Fruit fly (Drosophila melanogaster) whole organism, wandering third instar larva: ENCODE data around the gene CG4318.

Experiments
- Dif ChIP-seq: fragments of 200-275, 200-300 bp; sonication (Bioruptor generic); optimal IDR thresholded peaks from 2 replicates; lab custom pipeline; 2018; ENCODE audit warnings: missing biosample characterization, missing genetic modification characterization; ENCODE audit not compliant: partially characterized antibody
- GATAd ChIP-seq: sonication (Bioruptor generic); optimal IDR thresholded peaks from 2 replicates; lab custom pipeline; 2016; ENCODE audit warnings: missing biosample characterization, missing genetic modification characterization
- HLH106 ChIP-seq: fragments of 200-800 bp; optimal IDR thresholded peaks from 3 replicates; lab custom pipeline; 2019; ENCODE audit warnings: missing biosample characterization, mild to moderate bottlenecking, missing genetic modification characterization, moderate library complexity
- Hnf4 ChIP-seq: fragments of 200-800 bp; sonication (Bioruptor generic); optimal IDR thresholded peaks from 2 replicates; lab custom pipeline; 2016; ENCODE audit warnings: missing biosample characterization, mild to moderate bottlenecking, missing genetic modification characterization
- Hr78 ChIP-seq: fragments of >200 bp; optimal IDR thresholded peaks from 2 replicates; lab custom pipeline; 2017; ENCODE audit warnings: missing biosample characterization, missing genetic modification characterization
- OdsH ChIP-seq: fragments of 200-800 bp; sonication (Bioruptor generic); optimal IDR thresholded peaks from 2 replicates; lab custom pipeline; 2016; ENCODE audit warnings: missing biosample characterization, mild to moderate bottlenecking, missing genetic modification characterization
- Rel ChIP-seq, 2 experiments: fragments of 200-800 bp; sonication (Bioruptor generic) in 1 of 2; optimal IDR thresholded peaks; 2 replicates in 1 of 2; 3 replicates in 1 of 2; lab custom pipeline; 2016 to 2019; ENCODE audit warnings: mild to moderate bottlenecking in 2 of 2, missing biosample characterization in 2 of 2, missing genetic modification characterization in 2 of 2, moderate library complexity in 1 of 2
- dl ChIP-seq, 2 experiments: fragments of 175-275, 200-275 bp in 1 of 2; fragments of 200-275 bp in 1 of 2; sonication (Bioruptor generic); optimal IDR thresholded peaks; lab custom pipeline; 2018; ENCODE audit warnings: mild to moderate bottlenecking in 2 of 2, missing biosample characterization in 2 of 2, missing genetic modification characterization in 2 of 2, moderate library complexity in 2 of 2; ENCODE audit not compliant: partially characterized antibody in 2 of 2, insufficient read depth in 1 of 2
- h ChIP-seq: fragments of 200-800 bp; sonication (Bioruptor generic); optimal IDR thresholded peaks from 3 replicates; lab custom pipeline; 2016; ENCODE audit warnings: missing biosample characterization, mild to moderate bottlenecking, missing genetic modification characterization
- jim ChIP-seq: fragments of 175-275, 200-325 bp; sonication (Bioruptor generic); optimal IDR thresholded peaks from 2 replicates; lab custom pipeline; 2016; ENCODE audit warnings: missing biosample characterization, mild to moderate bottlenecking, missing genetic modification characterization
- psq ChIP-seq: fragments of 200-800 bp; sonication (Bioruptor generic); optimal IDR thresholded peaks from 3 replicates; lab custom pipeline; 2017; ENCODE audit warnings: missing biosample characterization, mild to moderate bottlenecking, missing genetic modification characterization, moderate library complexity
- usp ChIP-seq: fragments of >200 bp; optimal IDR thresholded peaks from 2 replicates; lab custom pipeline; 2017; ENCODE audit warnings: missing biosample characterization, missing genetic modification characterization

- no peak for TF ChIP-seq Hr78 (GFP tag; lab: Kevin White, UChicago)
- TF ChIP-seq jim (GFP tag; lab: Kevin White, UChicago) = no peak
- no peak for TF ChIP-seq OdsH (GFP tag; lab: Kevin White, UChicago)
- TF ChIP-seq Rel (GFP tag; optimal IDR thresholded peaks at IDR 0.05; lab: Kevin White, UChicago) = no peak
- peak; percentile 30 for TF ChIP-seq Rel (tag; optimal IDR thresholded peaks at IDR 0.05; lab: Kevin White, UChicago)
- no peak for TF ChIP-seq usp (GFP tag; lab: Kevin White, UChicago)
- TF ChIP-seq psq (GFP tag; lab: Kevin White, UChicago) = peak; percentile 5
- no peak for TF ChIP-seq dl (GFP tag; optimal IDR thresholded peaks at IDR 0.05; lab: Kevin White, UChicago; ENCODE audit: insufficient read depth in 1 of 2, partially characterized antibody in 2 of 2)
- no peak for TF ChIP-seq HLH106 (tag; lab: Kevin White, UChicago)
- peak; percentile 61 for TF ChIP-seq h (GFP tag; lab: Kevin White, UChicago)
- TF ChIP-seq Dif (GFP tag; lab: Kevin White, UChicago) = peak; percentile 15
- no peak for TF ChIP-seq GATAd (GFP tag; lab: Kevin White, UChicago)
- TF ChIP-seq Hnf4 (GFP tag; lab: Kevin White, UChicago) = peak; percentile 36
Measured at dm6 chrX:13128750-13129152, 26.0 kb downstream of the CG4318 start, which contains the start of the genes CG32638, CG15717 and MFS10.
